Worm (Caenorhabditis elegans) whole organism, L2 larva: ENCODE measurements around the gene mev-1.

Experiments used
- C34F6.9 ChIP-seq: fragments of 150-350 bp; optimal IDR thresholded peaks from 2 replicates; lab custom pipeline; 2014; ENCODE audit warnings: missing biosample characterization, missing genetic modification characterization
- F13H6.1 ChIP-seq: sonication (generic microtip); optimal IDR thresholded peaks from 2 replicates; lab custom pipeline; 2016; ENCODE audit warnings: missing genetic modification characterization, missing compliant biosample characterization
- R02D3.7 ChIP-seq: fragments of 150-350 bp; optimal IDR thresholded peaks from 2 replicates; lab custom pipeline; 2014; ENCODE audit warnings: missing biosample characterization, missing genetic modification characterization
- Y55F3AM.14 ChIP-seq: fragments of 200-800 bp; sonication (Bioruptor generic); optimal IDR thresholded peaks from 2 replicates; lab custom pipeline; 2018; ENCODE audit warnings: mild to moderate bottlenecking, missing genetic modification characterization, missing compliant biosample characterization
- ZK546.5 ChIP-seq: sonication (generic microtip); optimal IDR thresholded peaks from 2 replicates; lab custom pipeline; 2017; ENCODE audit warnings: missing biosample characterization, missing genetic modification characterization
- alr-1 ChIP-seq: fragments of 150-350 bp; optimal IDR thresholded peaks from 2 replicates; lab custom pipeline; 2014; ENCODE audit warnings: missing biosample characterization, missing genetic modification characterization
- aly-2 ChIP-seq: fragments of 150-350 bp; optimal IDR thresholded peaks from 2 replicates; lab custom pipeline; 2014; ENCODE audit warnings: missing biosample characterization, missing genetic modification characterization
- ama-1 ChIP-seq: fragments of 150-350 bp; optimal IDR thresholded peaks from 2 replicates; lab custom pipeline; 2018; ENCODE audit warnings: inconsistent platforms
- blmp-1 ChIP-seq: sonication (generic microtip); optimal IDR thresholded peaks from 2 replicates; lab custom pipeline; 2017; ENCODE audit warnings: missing genetic modification characterization, mild to moderate bottlenecking, missing compliant biosample characterization, antibody characterized with exemption, moderate library complexity; ENCODE audit not compliant: insufficient read depth
- ceh-16 ChIP-seq: fragments of 150-350 bp; optimal IDR thresholded peaks from 2 replicates; lab custom pipeline; 2014; ENCODE audit warnings: missing biosample characterization, missing genetic modification characterization
- ceh-82 ChIP-seq: fragments of 150-350 bp; optimal IDR thresholded peaks from 2 replicates; lab custom pipeline; 2014; ENCODE audit warnings: missing biosample characterization, missing genetic modification characterization
- crh-2 ChIP-seq: sonication (generic microtip); optimal IDR thresholded peaks from 2 replicates; lab custom pipeline; 2017; ENCODE audit warnings: missing biosample characterization, missing genetic modification characterization
- dmd-4 ChIP-seq: sonication (generic microtip); optimal IDR thresholded peaks from 2 replicates; lab custom pipeline; 2017; ENCODE audit warnings: missing biosample characterization, missing genetic modification characterization
- egl-27 ChIP-seq: sonication (generic microtip); optimal IDR thresholded peaks from 3 replicates; lab custom pipeline; 2017; ENCODE audit warnings: missing biosample characterization, missing genetic modification reagents, missing genetic modification characterization
- elt-1 ChIP-seq: fragments of 150-350 bp; optimal IDR thresholded peaks from 2 replicates; lab custom pipeline; 2014; ENCODE audit warnings: missing biosample characterization, missing genetic modification characterization
- fos-1 ChIP-seq: fragments of 150-350 bp; optimal IDR thresholded peaks from 2 replicates; lab custom pipeline; 2014; ENCODE audit warnings: missing biosample characterization, missing genetic modification characterization
- gmeb-1 ChIP-seq: fragments of 150-350 bp; optimal IDR thresholded peaks from 2 replicates; lab custom pipeline; 2014; ENCODE audit warnings: missing biosample characterization, missing genetic modification characterization
- lin-11 ChIP-seq: fragments of 150-350 bp; sonication (generic microtip); optimal IDR thresholded peaks from 2 replicates; lab custom pipeline; 2014; ENCODE audit warnings: missing biosample characterization, missing genetic modification characterization, inconsistent platforms, mixed read lengths
- lin-13 ChIP-seq: fragments of 150-350 bp; optimal IDR thresholded peaks from 2 replicates; lab custom pipeline; 2014; ENCODE audit warnings: missing biosample characterization, missing genetic modification reagents, missing genetic modification characterization
- lin-39 ChIP-seq: fragments of 150-350 bp; optimal IDR thresholded peaks from 2 replicates; lab custom pipeline; 2014; ENCODE audit warnings: missing biosample characterization, missing genetic modification reagents, missing genetic modification characterization
- mab-5 ChIP-seq: fragments of 150-350 bp; optimal IDR thresholded peaks from 2 replicates; lab custom pipeline; 2014; ENCODE audit warnings: missing biosample characterization, missing genetic modification characterization
- mbf-1 ChIP-seq: sonication (generic microtip); optimal IDR thresholded peaks from 2 replicates; lab custom pipeline; 2017; ENCODE audit warnings: missing biosample characterization, missing genetic modification characterization
- mdl-1 ChIP-seq, 2 experiments: fragments of 150-350 bp in 1 of 2; sonication (generic microtip) in 1 of 2; optimal IDR thresholded peaks; 2 replicates each; lab custom pipeline; 2017; ENCODE audit warnings: missing biosample characterization in 2 of 2, missing genetic modification characterization in 2 of 2
- nhr-10 ChIP-seq: sonication (generic microtip); optimal IDR thresholded peaks from 2 replicates; lab custom pipeline; 2017; ENCODE audit warnings: missing biosample characterization, missing genetic modification characterization
- nhr-11 ChIP-seq: fragments of 150-350 bp; optimal IDR thresholded peaks from 2 replicates; lab custom pipeline; 2014; ENCODE audit warnings: missing biosample characterization, missing genetic modification characterization
- nhr-12 ChIP-seq: fragments of 150-350 bp; optimal IDR thresholded peaks from 2 replicates; lab custom pipeline; 2014; ENCODE audit warnings: missing biosample characterization, missing genetic modification characterization
- nhr-129 ChIP-seq: fragments of 150-350 bp; optimal IDR thresholded peaks from 2 replicates; lab custom pipeline; 2014; ENCODE audit warnings: missing biosample characterization, missing genetic modification characterization
- nhr-21 ChIP-seq: fragments of 150-350 bp; optimal IDR thresholded peaks from 2 replicates; lab custom pipeline; 2014; ENCODE audit warnings: missing biosample characterization, missing genetic modification characterization
- nhr-23 ChIP-seq: fragments of 150-350 bp; optimal IDR thresholded peaks from 2 replicates; lab custom pipeline; 2014; ENCODE audit warnings: missing biosample characterization, missing genetic modification reagents, missing genetic modification characterization
- nhr-237 ChIP-seq: fragments of 150-350 bp; optimal IDR thresholded peaks from 2 replicates; lab custom pipeline; 2014; ENCODE audit warnings: missing biosample characterization, missing genetic modification characterization
- nhr-25 ChIP-seq: fragments of 150-350 bp; sonication (generic microtip); optimal IDR thresholded peaks from 3 replicates; lab custom pipeline; 2014; ENCODE audit warnings: missing biosample characterization, missing genetic modification characterization
- nhr-6 ChIP-seq: fragments of 150-350 bp; optimal IDR thresholded peaks from 2 replicates; lab custom pipeline; 2014; ENCODE audit warnings: missing biosample characterization, missing genetic modification characterization
- nhr-77 ChIP-seq: fragments of 150-350 bp; optimal IDR thresholded peaks from 2 replicates; lab custom pipeline; 2014; ENCODE audit warnings: missing biosample characterization, missing genetic modification characterization
- peb-1 ChIP-seq: fragments of 150-350 bp; optimal IDR thresholded peaks from 2 replicates; lab custom pipeline; 2014; ENCODE audit warnings: missing biosample characterization, missing genetic modification characterization
- sem-4 ChIP-seq: fragments of 150-350 bp; optimal IDR thresholded peaks from 2 replicates; lab custom pipeline; 2014; ENCODE audit warnings: missing biosample characterization, missing genetic modification reagents, missing genetic modification characterization
- skn-1 ChIP-seq: sonication (generic microtip); optimal IDR thresholded peaks from 2 replicates; lab custom pipeline; 2017; ENCODE audit warnings: missing biosample characterization, missing genetic modification characterization
- sma-3 ChIP-seq: sonication (generic microtip); optimal IDR thresholded peaks from 2 replicates; lab custom pipeline; 2016; ENCODE audit warnings: missing genetic modification reagents, missing genetic modification characterization, missing compliant biosample characterization
- sma-9 ChIP-seq, 2 experiments: fragments of 150-350 bp in 1 of 2; sonication (generic microtip) in 1 of 2; optimal IDR thresholded peaks; 2 replicates each; lab custom pipeline; 2014 to 2016; ENCODE audit warnings: missing genetic modification characterization in 2 of 2, mild to moderate bottlenecking in 1 of 2, missing biosample characterization in 1 of 2, missing compliant biosample characterization in 1 of 2, missing genetic modification reagents in 1 of 2, moderate library complexity in 1 of 2
- snpc-4 ChIP-seq: fragments of 150-350 bp; optimal IDR thresholded peaks from 2 replicates; lab custom pipeline; 2014; ENCODE audit warnings: missing biosample characterization, missing genetic modification characterization
- unc-39 ChIP-seq: fragments of 150-350 bp; optimal IDR thresholded peaks from 2 replicates; lab custom pipeline; 2014; ENCODE audit warnings: missing biosample characterization, missing genetic modification characterization
- unc-55 ChIP-seq: fragments of 150-350 bp; sonication (generic microtip); optimal IDR thresholded peaks from 3 replicates; lab custom pipeline; 2014; ENCODE audit warnings: missing biosample characterization, missing genetic modification reagents, missing genetic modification characterization
- unc-62 ChIP-seq: fragments of 150-350 bp; optimal IDR thresholded peaks from 2 replicates; lab custom pipeline; 2014; ENCODE audit warnings: missing biosample characterization, missing genetic modification reagents, missing genetic modification characterization
- zag-1 ChIP-seq: fragments of 150-350 bp; optimal IDR thresholded peaks from 2 replicates; lab custom pipeline; 2014; ENCODE audit warnings: missing biosample characterization, missing genetic modification characterization
- ztf-1 ChIP-seq: fragments of 200-800 bp; sonication (Bioruptor generic); conservative IDR thresholded peaks from 2 replicates; pipeline ENCODE4 v1.3.6; 2022; ENCODE audit warnings: missing genetic modification characterization, missing compliant biosample characterization
- ztf-11 ChIP-seq: sonication (generic microtip); optimal IDR thresholded peaks from 2 replicates; lab custom pipeline; 2017; ENCODE audit warnings: missing biosample characterization, missing genetic modification characterization
- ztf-4 ChIP-seq: fragments of 150-350 bp; optimal IDR thresholded peaks from 2 replicates; lab custom pipeline; 2014; ENCODE audit warnings: missing biosample characterization, missing genetic modification characterization

The mev-1 gene

DNA sequence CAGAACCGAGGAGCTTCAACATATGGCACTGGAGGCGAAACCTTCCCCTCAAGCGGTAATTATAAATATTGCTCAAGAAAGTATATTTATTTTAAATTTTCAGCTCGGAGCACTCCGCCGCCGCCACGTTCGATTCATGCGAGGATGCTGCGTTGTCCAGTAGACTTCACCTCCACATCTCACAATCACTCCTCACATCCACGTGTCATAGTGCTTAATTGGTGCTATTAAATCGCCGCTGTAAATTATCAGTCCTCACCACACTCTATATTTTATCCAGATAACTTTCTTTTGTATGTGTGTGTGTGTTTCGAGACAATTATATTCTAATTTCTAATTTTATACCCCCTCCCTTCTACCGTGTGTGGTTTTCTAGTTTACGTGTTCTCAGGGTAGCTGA lies 20.5 kb downstream of the mev-1 start:
- TF ChIP-seq sma-3 (GFP tag; lab: Kevin White, UChicago) (no peak), crh-2 (tag; lab: Kevin White, UChicago) (peak; percentile 25)

DNA sequence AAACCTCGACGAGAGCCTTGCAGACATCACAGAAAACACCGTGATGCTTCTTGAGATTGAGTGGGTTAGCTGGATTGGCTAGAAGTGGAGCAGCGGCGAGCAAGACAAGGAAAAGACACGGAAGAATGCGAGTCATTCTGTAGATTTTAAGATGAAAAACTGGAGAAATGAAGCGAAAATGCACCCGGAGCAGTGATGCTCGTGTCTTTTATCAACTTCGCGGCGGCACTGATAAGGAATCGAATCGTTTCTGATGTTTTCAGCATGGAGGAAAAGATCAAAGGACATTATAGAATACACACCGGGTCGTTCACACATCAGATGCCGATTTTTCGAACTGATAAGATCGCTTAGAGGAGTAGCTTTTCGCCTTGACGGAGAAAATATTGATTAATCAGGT lies 21.3 kb downstream of the mev-1 start, which contains the start of gene spp-1:
TSS of gene spp-1 (minus strand) at position 287 of the 400 bp plus-strand sequence.
- TF ChIP-seq gmeb-1 (tag; lab: Kevin White, UChicago) = peak; percentile 37
- TF ChIP-seq ceh-82 (tag; lab: Kevin White, UChicago) = no peak
- no peak for TF ChIP-seq alr-1 (tag; lab: Kevin White, UChicago)
- no peak for TF ChIP-seq peb-1 (tag; lab: Kevin White, UChicago)
- no peak for TF ChIP-seq unc-62
- peak; percentile 75 for TF ChIP-seq fos-1 (tag; lab: Kevin White, UChicago)
- no peak for TF ChIP-seq lin-11
- peak; percentile 54 for TF ChIP-seq sma-9 (GFP tag; optimal IDR thresholded peaks at IDR 0.05; lab: Kevin White, UChicago)
- no peak for TF ChIP-seq sma-9 (tag; optimal IDR thresholded peaks at IDR 0.05; lab: Kevin White, UChicago)
- TF ChIP-seq crh-2 (tag; lab: Kevin White, UChicago) = peak; percentile 38
- no peak for TF ChIP-seq lin-13 (GFP tag; lab: Kevin White, UChicago)
- no peak for TF ChIP-seq lin-39 (tag; lab: Kevin White, UChicago)
- TF ChIP-seq nhr-23 (tag; lab: Kevin White, UChicago) = no peak
- TF ChIP-seq mbf-1 (tag; lab: Kevin White, UChicago) = no peak
- no peak for TF ChIP-seq Y55F3AM.14 (GFP tag; lab: Kevin White, UChicago)
- TF ChIP-seq aly-2 (tag; lab: Kevin White, UChicago) = no peak
- TF ChIP-seq ZK546.5 (tag; lab: Kevin White, UChicago) = no peak
- TF ChIP-seq nhr-12 (tag; lab: Kevin White, UChicago) = no peak
- no peak for TF ChIP-seq mdl-1 (tag; optimal IDR thresholded peaks at IDR 0.05; lab: Kevin White, UChicago)
- TF ChIP-seq nhr-11 = no peak
- no peak for TF ChIP-seq blmp-1 (tag; lab: Kevin White, UChicago)

DNA sequence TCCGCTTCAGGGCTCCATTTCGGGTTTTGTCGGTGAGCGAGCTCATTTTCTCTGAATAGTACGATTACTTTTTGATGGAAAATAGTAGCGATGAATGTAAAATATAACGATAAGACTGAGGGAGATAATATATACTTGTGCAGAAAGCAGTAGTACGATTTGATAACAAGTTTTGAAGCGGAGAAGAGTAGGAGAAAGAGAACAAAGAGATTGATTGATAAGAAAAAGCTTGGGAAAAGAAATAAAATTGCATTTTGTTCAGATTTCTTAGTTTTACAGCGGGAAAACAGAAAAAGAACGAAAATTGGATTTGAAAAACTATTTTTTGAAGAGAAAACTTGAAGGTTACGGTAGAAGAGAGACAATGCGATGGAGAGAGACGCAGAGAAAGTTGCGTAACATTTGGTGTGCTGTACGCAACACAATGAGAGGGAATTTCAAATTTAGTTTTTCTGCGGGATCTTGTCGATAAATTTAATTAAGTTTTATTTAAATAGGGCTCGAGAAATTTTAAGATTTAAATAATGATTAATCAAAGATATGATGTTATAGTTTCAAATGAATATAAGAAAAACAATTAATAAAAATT lies 23.6 kb downstream of the mev-1 start, which contains the start of gene umps-1:
TSS of gene umps-1 (minus strand) at position 51 of the 589 bp plus-strand sequence.
- TF ChIP-seq egl-27 (tag; lab: Kevin White, UChicago) (no peak), nhr-23 (tag; lab: Kevin White, UChicago) (no peak), nhr-129 (tag; lab: Kevin White, UChicago) (peak; percentile 63), sma-9 (GFP tag; optimal IDR thresholded peaks at IDR 0.05; lab: Kevin White, UChicago) (peak; percentile 69), sma-9 (tag; optimal IDR thresholded peaks at IDR 0.05; lab: Kevin White, UChicago) (no peak), gmeb-1 (tag; lab: Kevin White, UChicago) (peak; percentile 98), ceh-82 (tag; lab: Kevin White, UChicago) (no peak), crh-2 (tag; lab: Kevin White, UChicago) (peak; percentile 85), nhr-25 (tag; lab: Kevin White, UChicago) (no peak), snpc-4 (tag; lab: Kevin White, UChicago) (peak; percentile 74), nhr-11 (no peak), C34F6.9 (tag; lab: Kevin White, UChicago) (peak; percentile 72), alr-1 (tag; lab: Kevin White, UChicago) (no peak), skn-1 (tag; lab: Kevin White, UChicago) (no peak), nhr-237 (tag; lab: Kevin White, UChicago) (no peak), ama-1 (no peak), elt-1 (tag; lab: Kevin White, UChicago) (no peak), nhr-6 (tag; lab: Kevin White, UChicago) (peak; percentile 50), sem-4 (tag; lab: Kevin White, UChicago) (peak; percentile 74), nhr-77 (tag; lab: Kevin White, UChicago) (no peak), R02D3.7 (tag; lab: Kevin White, UChicago) (no peak), zag-1 (tag; lab: Kevin White, UChicago) (no peak), mab-5 (tag; lab: Kevin White, UChicago) (peak; percentile 34), unc-62 (no peak), unc-39 (no peak), mdl-1 (tag; optimal IDR thresholded peaks at IDR 0.05; lab: Kevin White, UChicago) (no peak), ceh-16 (tag; lab: Kevin White, UChicago) (no peak), sma-3 (GFP tag; lab: Kevin White, UChicago) (peak; percentile 80), F13H6.1 (tag; lab: Kevin White, UChicago) (peak; percentile 37), lin-13 (GFP tag; lab: Kevin White, UChicago) (peak; percentile 72), unc-55 (peak; percentile 82), ztf-11 (tag; lab: Kevin White, UChicago) (no peak), mbf-1 (tag; lab: Kevin White, UChicago) (no peak), lin-11 (no peak), ZK546.5 (tag; lab: Kevin White, UChicago) (no peak), ztf-4 (no peak), aly-2 (tag; lab: Kevin White, UChicago) (no peak), dmd-4 (no peak), lin-39 (tag; lab: Kevin White, UChicago) (no peak), nhr-10 (tag; lab: Kevin White, UChicago) (no peak), blmp-1 (tag; lab: Kevin White, UChicago) (no peak), Y55F3AM.14 (GFP tag; lab: Kevin White, UChicago) (no peak), fos-1 (tag; lab: Kevin White, UChicago) (peak; percentile 50), ztf-1 (GFP tag; lab: Robert Waterston, UW) (no peak), nhr-21 (tag; lab: Kevin White, UChicago) (peak; percentile 71)
